Worm (Caenorhabditis elegans) whole organism, L4/young adult: Measurements from ENCODE around the gene F36A4.3.

Experiments
- W03F9.2 ChIP-seq: fragments of 150-350 bp; optimal IDR thresholded peaks from 2 replicates; lab custom pipeline; 2014; ENCODE audit warnings: missing biosample characterization, missing genetic modification characterization
- dao-5 ChIP-seq: sonication (generic microtip); optimal IDR thresholded peaks from 2 replicates; lab custom pipeline; 2016; ENCODE audit warnings: missing genotype, missing genetic modification characterization, moderate library complexity, missing compliant biosample characterization
- him-1 ChIP-seq: sonication (generic microtip); optimal IDR thresholded peaks from 2 replicates; lab custom pipeline; 2016; ENCODE audit warnings: missing genotype, missing genetic modification reagents, missing genetic modification characterization, missing compliant biosample characterization

DNA sequence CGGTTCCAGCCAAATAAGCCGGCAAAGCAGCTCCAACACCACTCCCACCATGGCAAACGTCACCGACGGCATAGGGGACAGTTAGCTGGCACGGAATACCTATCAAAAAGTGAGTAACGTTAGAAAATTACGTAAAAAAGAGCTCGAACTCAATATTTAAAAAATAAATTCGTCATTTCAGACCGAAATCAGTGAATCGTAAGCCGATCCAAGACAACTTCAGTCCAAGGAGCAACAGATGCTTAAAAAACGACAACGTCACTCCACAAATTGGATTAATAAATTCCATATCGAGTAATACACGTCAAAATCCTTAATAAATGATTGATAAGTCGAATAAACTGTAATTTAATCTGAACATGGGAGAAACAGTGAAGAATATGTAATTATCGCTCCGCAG is 36.9 kb downstream of the F36A4.3 start:
- TF ChIP-seq W03F9.2 (no peak), dao-5 (tag; lab: Kevin White, UChicago) (no peak), him-1 (tag; lab: Kevin White, UChicago) (no peak)
